Worm (Caenorhabditis elegans) whole organism, mixed stage, embryonic: ENCODE results near the gene T11F8.4.

Experiments
- ces-1 ChIP-seq: fragments of 150-350 bp; optimal IDR thresholded peaks from 2 replicates; lab custom pipeline; 2014; ENCODE audit warnings: missing biosample characterization, missing genetic modification reagents, missing genetic modification characterization
- elt-1 ChIP-seq: sonication (generic microtip); optimal IDR thresholded peaks from 2 replicates; lab custom pipeline; 2017; ENCODE audit warnings: missing genetic modification characterization, mild to moderate bottlenecking, missing compliant biosample characterization, antibody characterized with exemption, moderate library complexity, borderline replicate concordance; ENCODE audit not compliant: insufficient read depth
- lin-13 ChIP-seq: fragments of 150-350 bp; optimal IDR thresholded peaks from 2 replicates; lab custom pipeline; 2014; ENCODE audit warnings: missing biosample characterization, missing genetic modification characterization
- nhr-12 ChIP-seq: fragments of 150-350 bp; optimal IDR thresholded peaks from 2 replicates; lab custom pipeline; 2014; ENCODE audit warnings: missing biosample characterization, missing genetic modification characterization
- nhr-237 ChIP-seq: fragments of 150-350 bp; optimal IDR thresholded peaks from 2 replicates; lab custom pipeline; 2014; ENCODE audit warnings: missing biosample characterization, missing genetic modification characterization
- nhr-76 ChIP-seq: sonication (generic microtip); optimal IDR thresholded peaks from 2 replicates; lab custom pipeline; 2017; ENCODE audit warnings: missing biosample characterization, missing genetic modification characterization
- pha-4 ChIP-seq: fragments of 150-350 bp; optimal IDR thresholded peaks from 2 replicates; lab custom pipeline; 2018; ENCODE audit warnings: missing biosample characterization, missing genetic modification reagents, missing genetic modification characterization
- snpc-4 ChIP-seq: fragments of 150-350 bp; optimal IDR thresholded peaks from 2 replicates; lab custom pipeline; 2014; ENCODE audit warnings: missing biosample characterization, missing genetic modification characterization
- unc-39 ChIP-seq: fragments of 150-350 bp; optimal IDR thresholded peaks from 2 replicates; lab custom pipeline; 2014; ENCODE audit warnings: missing biosample characterization, missing genetic modification characterization
- unc-62 ChIP-seq: fragments of 150-350 bp; optimal IDR thresholded peaks from 2 replicates; lab custom pipeline; 2014; ENCODE audit warnings: missing biosample characterization, missing genetic modification reagents, missing genetic modification characterization

- no peak for TF ChIP-seq unc-39 (tag; lab: Kevin White, UChicago)
- no peak for TF ChIP-seq pha-4 (tag; lab: Kevin White, UChicago)
- TF ChIP-seq nhr-12 (tag; lab: Kevin White, UChicago) = no peak
- TF ChIP-seq elt-1 (tag; lab: Kevin White, UChicago) = no peak
- no peak for TF ChIP-seq ces-1 (GFP tag; lab: Kevin White, UChicago)
- TF ChIP-seq nhr-76 (tag; lab: Kevin White, UChicago) = no peak
- TF ChIP-seq snpc-4 (tag; lab: Kevin White, UChicago) = no peak
- no peak for TF ChIP-seq unc-62
- TF ChIP-seq lin-13 = no peak
- TF ChIP-seq nhr-237 (tag; lab: Kevin White, UChicago) = no peak
These were observed 2.9 kb upstream of the T11F8.4 start, which contains the start of gene T11F8.1 for ce11 chrIV:5479289-5479688.
